Worm (Caenorhabditis elegans): ENCODE data around the gene Y32B12C.1.
"Not testable (repeated sequence)": the region's sequence is repeated elsewhere in the genome, so short reads cannot be mapped to it uniquely, and the experiment has no call there.

Y32B12C.1 gene

ce11 chrV:16648317-16649018, 42.1 kb downstream of the Y32B12C.1 start, which contains the start of gene W06G6.20 (continued):
- TF ChIP-seq cey-2 (tag; optimal IDR thresholded peaks at IDR 0.05; ENCODE audit: borderline replicate concordance, insufficient read depth): no peak
- no peak for TF ChIP-seq nhr-25 (tag; optimal IDR thresholded peaks at IDR 0.05; ENCODE audit: borderline replicate concordance, insufficient read depth)
- no peak for TF ChIP-seq rbr-2 (tag; optimal IDR thresholded peaks at IDR 0.05)
- TF ChIP-seq nhr-102 (tag; optimal IDR thresholded peaks at IDR 0.05): no peak
- TF ChIP-seq unc-39 (tag; optimal IDR thresholded peaks at IDR 0.05): no peak
- no peak for TF ChIP-seq daf-19 (GFP tag; conservative IDR thresholded peaks at IDR 0.05)
- no peak for TF ChIP-seq hlh-11 (tag; optimal IDR thresholded peaks at IDR 0.05)
- no peak for TF ChIP-seq zip-11 (GFP tag; IDR thresholded peaks at IDR 0.05)
- TF ChIP-seq ceh-82 (tag; optimal IDR thresholded peaks at IDR 0.05): no peak
- TF ChIP-seq T26A8.4 (GFP tag; IDR thresholded peaks at IDR 0.05): no peak
- no peak for TF ChIP-seq F44E2.7 (GFP tag; IDR thresholded peaks at IDR 0.05)
- no peak for TF ChIP-seq ztf-7 (tag; optimal IDR thresholded peaks at IDR 0.05)
- TF ChIP-seq ceh-20 (GFP tag; IDR thresholded peaks at IDR 0.05): no peak
- peak; percentile 72 for TF ChIP-seq lim-7 (GFP tag; IDR thresholded peaks at IDR 0.05)
- TF ChIP-seq lin-39 (tag; optimal IDR thresholded peaks at IDR 0.05): no peak
- TF ChIP-seq pqm-1 (tag; optimal IDR thresholded peaks at IDR 0.05): no peak
- no peak for TF ChIP-seq jun-1 (tag; optimal IDR thresholded peaks at IDR 0.05)

DNA sequence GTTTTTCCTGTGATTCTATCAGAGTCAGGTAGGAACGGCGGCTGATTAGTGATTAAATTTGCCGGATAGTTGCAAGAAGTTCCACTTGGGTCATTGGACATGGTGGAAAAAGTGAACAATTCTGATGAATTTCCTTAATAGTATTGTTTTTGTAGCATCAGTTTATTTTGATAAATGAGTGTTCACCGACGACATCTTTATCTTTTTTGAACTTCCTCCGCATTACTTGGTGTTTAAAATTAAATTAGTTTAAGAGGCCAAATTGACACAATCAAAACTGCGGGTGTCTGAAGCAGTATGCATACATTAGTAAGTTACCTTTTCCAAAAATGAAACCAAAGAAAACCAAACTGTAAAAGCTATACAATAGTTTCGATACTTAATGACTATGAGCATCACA, 42.8 kb downstream of the Y32B12C.1 start, which contains the start of gene W06G6.11:
W06G6.11 (minus strand) TSS at position 101 of the 400 bp plus-strand sequence.
- not testable (repeated sequence) for TF ChIP-seq daf-16 (GFP tag; optimal IDR thresholded peaks at IDR 0.05); daf-16 (tag; optimal IDR thresholded peaks at IDR 0.05); php-3 (GFP tag; IDR thresholded peaks at IDR 0.05); nhr-6 (tag; optimal IDR thresholded peaks at IDR 0.05)

DNA sequence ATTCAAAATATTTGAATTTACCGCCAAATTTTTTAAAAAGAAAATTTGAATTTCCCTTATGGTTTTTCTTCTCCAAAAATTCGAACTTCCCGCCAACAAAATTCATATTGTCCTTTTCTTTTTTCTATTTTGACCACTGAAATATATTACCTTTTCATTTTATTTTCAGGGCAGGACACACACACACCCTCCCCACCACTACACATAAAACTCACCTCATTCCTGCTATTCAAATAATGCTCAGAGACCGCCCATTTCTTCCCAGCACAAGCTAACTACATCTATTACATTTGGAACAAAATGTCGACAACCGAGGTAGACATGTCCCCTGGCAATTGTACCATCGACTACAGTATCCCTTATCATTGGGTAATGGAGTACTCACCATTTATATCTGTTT, 47.8 kb downstream of the Y32B12C.1 start, which contains the start of gene W06G6.15:
W06G6.15 (plus strand) TSS at position 301 of the 400 bp plus-strand sequence.
- not testable (repeated sequence) for TF ChIP-seq ztf-11 (tag; optimal IDR thresholded peaks at IDR 0.05); ctbp-1 (GFP tag; IDR thresholded peaks at IDR 0.05); madf-9 (GFP tag; conservative IDR thresholded peaks at IDR 0.05)

All from whole organism, L4 larva.